Worm (Caenorhabditis elegans) whole organism, L4/young adult: ENCODE measurements around the gene T12G3.2.

Source experiments
- dao-5 ChIP-seq: sonication (generic microtip); optimal IDR thresholded peaks from 2 replicates; lab custom pipeline; 2016; ENCODE audit warnings: missing genotype, missing genetic modification characterization, moderate library complexity, missing compliant biosample characterization
- him-1 ChIP-seq: sonication (generic microtip); optimal IDR thresholded peaks from 2 replicates; lab custom pipeline; 2016; ENCODE audit warnings: missing genotype, missing genetic modification reagents, missing genetic modification characterization, missing compliant biosample characterization

DNA sequence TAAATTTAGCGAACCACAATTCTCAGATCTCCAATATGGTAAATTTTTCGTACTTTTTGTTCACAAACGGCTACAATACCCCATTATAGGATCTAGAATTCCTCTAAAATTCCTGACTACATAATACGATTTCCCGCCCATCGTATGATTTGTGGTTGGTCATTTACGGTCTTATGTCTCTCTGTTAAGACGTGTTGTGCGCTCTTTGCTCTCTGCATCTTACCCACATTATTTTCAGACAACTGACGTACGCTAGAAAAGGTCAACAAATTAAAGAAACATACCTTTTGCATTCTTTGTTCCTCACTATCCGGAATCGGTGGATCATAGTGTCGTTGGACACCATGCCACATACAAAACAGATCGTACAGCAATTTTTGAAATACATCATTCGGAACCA lies 3.7 kb downstream of the T12G3.2 start:
- TF ChIP-seq him-1 (tag; lab: Kevin White, UChicago) (no peak), dao-5 (tag; lab: Kevin White, UChicago) (no peak)
